Fruit fly (Drosophila melanogaster) whole organism, wandering third instar larva: ENCODE measurements around the gene lilli.

ENCODE experiments used
- CrebA ChIP-seq: fragments of 200-800 bp; sonication (Bioruptor generic); optimal IDR thresholded peaks from 2 replicates; lab custom pipeline; 2016; ENCODE audit warnings: missing biosample characterization, mild to moderate bottlenecking, missing genetic modification characterization, borderline replicate concordance
- GATAd ChIP-seq: sonication (Bioruptor generic); optimal IDR thresholded peaks from 2 replicates; lab custom pipeline; 2016; ENCODE audit warnings: missing biosample characterization, missing genetic modification characterization
- Hnf4 ChIP-seq: fragments of 200-800 bp; sonication (Bioruptor generic); optimal IDR thresholded peaks from 2 replicates; lab custom pipeline; 2016; ENCODE audit warnings: missing biosample characterization, mild to moderate bottlenecking, missing genetic modification characterization
- dmrt93B ChIP-seq: fragments of 200-800 bp; sonication (Bioruptor generic); optimal IDR thresholded peaks from 2 replicates; lab custom pipeline; 2018; ENCODE audit warnings: missing biosample characterization, mild to moderate bottlenecking, missing genetic modification characterization
- fru ChIP-seq: fragments of 200-800 bp; sonication (Bioruptor generic); optimal IDR thresholded peaks from 3 replicates; lab custom pipeline; 2016; ENCODE audit warnings: missing biosample characterization, mild to moderate bottlenecking, missing genetic modification characterization
- pan ChIP-seq: fragments of >200 bp; optimal IDR thresholded peaks from 2 replicates; lab custom pipeline; 2017
- psq ChIP-seq: fragments of 200-800 bp; sonication (Bioruptor generic); optimal IDR thresholded peaks from 3 replicates; lab custom pipeline; 2017; ENCODE audit warnings: missing biosample characterization, mild to moderate bottlenecking, missing genetic modification characterization, moderate library complexity
- rgr ChIP-seq: fragments of 200-800 bp; sonication (Bioruptor generic); optimal IDR thresholded peaks from 3 replicates; lab custom pipeline; 2016; ENCODE audit warnings: missing biosample characterization, mild to moderate bottlenecking, missing genetic modification characterization
- usp ChIP-seq: fragments of >200 bp; optimal IDR thresholded peaks from 2 replicates; lab custom pipeline; 2017; ENCODE audit warnings: missing biosample characterization, missing genetic modification characterization

- TF ChIP-seq pan (lab: Kevin White, UChicago) = no peak
- peak; percentile 89 for TF ChIP-seq psq (GFP tag; lab: Kevin White, UChicago)
- no peak for TF ChIP-seq usp (GFP tag; lab: Kevin White, UChicago)
- TF ChIP-seq Hnf4 = peak; percentile 9
- no peak for TF ChIP-seq GATAd (GFP tag; lab: Kevin White, UChicago)
- peak; percentile 19 for TF ChIP-seq dmrt93B (GFP tag; lab: Kevin White, UChicago)
- peak; percentile 65 for TF ChIP-seq rgr (GFP tag; lab: Kevin White, UChicago)
- peak; percentile 52 for TF ChIP-seq fru (GFP tag; lab: Kevin White, UChicago)
- no peak for TF ChIP-seq CrebA
Observed at dm6 chr2L:2905051-2905446, 19.3 kb downstream of the lilli start.
